Worm (Caenorhabditis elegans) whole organism, midembryonic: ENCODE measurements around the gene zipt-2.1.
A peak's percentile ranks its signal among the peaks of the same experiment; 100 is the strongest.

Source experiments
- T22C8.4 ChIP-seq: fragments of 200-800 bp; sonication (Bioruptor generic); IDR thresholded peaks from 2 replicates; pipeline ENCODE4 v1.3.6; 2022; ENCODE audit warnings: missing genetic modification characterization, missing compliant biosample characterization
- cog-1 ChIP-seq: sonication (generic microtip); optimal IDR thresholded peaks from 2 replicates; lab custom pipeline; 2016; ENCODE audit warnings: missing genetic modification characterization, missing compliant biosample characterization
- flt-1 ChIP-seq: fragments of 200-800 bp; sonication (Bioruptor generic); IDR thresholded peaks from 2 replicates; pipeline ENCODE4 v1.3.6; 2022; ENCODE audit warnings: missing genetic modification characterization, missing compliant biosample characterization
- klf-2 ChIP-seq: fragments of 200-800 bp; sonication (Bioruptor generic); conservative IDR thresholded peaks from 2 replicates; pipeline ENCODE4 v1.3.6; 2022; ENCODE audit warnings: missing genetic modification reagents, missing genetic modification characterization, missing compliant biosample characterization
- med-1 ChIP-seq: sonication (generic microtip); optimal IDR thresholded peaks from 2 replicates; lab custom pipeline; 2017; ENCODE audit warnings: missing genetic modification characterization, mild to moderate bottlenecking, missing compliant biosample characterization, antibody characterized with exemption, missing genetic modification reagents; ENCODE audit not compliant: insufficient read depth
- ref-1 ChIP-seq: fragments of 200-800 bp; sonication (Bioruptor generic); conservative IDR thresholded peaks from 2 replicates; pipeline ENCODE4 v1.3.6; 2022; ENCODE audit warnings: missing genetic modification reagents, missing genetic modification characterization, missing compliant biosample characterization
- tab-1 ChIP-seq: fragments of 200-800 bp; sonication (Bioruptor generic); IDR thresholded peaks from 2 replicates; pipeline ENCODE4 v1.3.6; 2022; ENCODE audit warnings: missing genetic modification characterization, missing compliant biosample characterization
- ztf-23 ChIP-seq: fragments of 200-800 bp; sonication (Bioruptor generic); IDR thresholded peaks from 2 replicates; pipeline ENCODE4 v1.3.6; 2022; ENCODE audit warnings: missing genetic modification reagents, missing genetic modification characterization, missing compliant biosample characterization
- ztf-29 ChIP-seq: fragments of 200-800 bp; sonication (Bioruptor generic); IDR thresholded peaks from 2 replicates; pipeline ENCODE4 v1.3.6; 2022; ENCODE audit warnings: missing genetic modification reagents, missing genetic modification characterization, missing compliant biosample characterization

The zipt-2.1 gene

DNA sequence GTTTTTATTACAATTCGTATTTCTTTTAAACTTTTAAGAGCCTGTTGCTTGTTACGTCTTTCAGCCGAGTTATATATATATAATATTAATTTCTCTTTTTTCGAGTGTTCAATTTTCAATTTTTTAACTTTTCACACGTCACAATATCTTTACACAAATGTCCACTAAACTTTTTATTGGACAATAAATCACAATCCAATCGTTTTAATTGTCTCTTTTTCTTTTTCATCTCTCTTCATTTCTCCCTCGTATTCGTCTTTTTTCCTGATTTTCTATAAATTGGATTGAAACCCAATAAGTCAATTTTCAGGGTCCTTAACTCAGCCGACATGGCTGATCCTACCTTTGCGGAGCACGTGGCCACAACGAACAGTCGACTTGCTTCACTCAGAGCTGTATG is 12.6 kb downstream of the zipt-2.1 start, which contains the start of gene miz-1:
TSS of gene miz-1 (plus strand) at position 301 of the 400 bp plus-strand sequence.
- TF ChIP-seq ztf-29 (no peak), med-1 (GFP tag; lab: Kevin White, UChicago) (no peak), klf-2 (no peak), flt-1 (GFP tag; lab: Robert Waterston, UW) (no peak)

DNA sequence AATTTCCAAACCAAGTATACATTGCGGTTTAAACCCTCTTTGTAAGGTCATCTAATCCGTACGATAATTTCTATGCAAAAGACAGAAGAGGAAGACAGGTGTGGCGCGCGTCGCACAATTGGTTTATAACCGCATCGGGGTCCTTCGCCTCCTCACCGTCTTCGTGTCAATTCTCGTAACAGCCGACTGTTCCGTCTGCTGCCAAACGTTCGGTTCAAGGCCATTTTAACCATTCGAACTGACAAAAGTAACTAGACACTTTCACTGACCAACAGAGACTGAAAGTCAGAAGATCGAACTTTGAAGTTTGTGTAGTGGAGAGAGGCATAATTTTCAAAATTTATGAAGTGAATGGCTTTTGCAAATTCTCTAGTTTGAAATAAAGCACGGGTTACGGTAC is 16.5 kb downstream of the zipt-2.1 start:
- TF ChIP-seq tab-1 (GFP tag; lab: Robert Waterston, UW): no peak
- TF ChIP-seq ref-1 (GFP tag; lab: Robert Waterston, UW): no peak
- no peak for TF ChIP-seq klf-2

DNA sequence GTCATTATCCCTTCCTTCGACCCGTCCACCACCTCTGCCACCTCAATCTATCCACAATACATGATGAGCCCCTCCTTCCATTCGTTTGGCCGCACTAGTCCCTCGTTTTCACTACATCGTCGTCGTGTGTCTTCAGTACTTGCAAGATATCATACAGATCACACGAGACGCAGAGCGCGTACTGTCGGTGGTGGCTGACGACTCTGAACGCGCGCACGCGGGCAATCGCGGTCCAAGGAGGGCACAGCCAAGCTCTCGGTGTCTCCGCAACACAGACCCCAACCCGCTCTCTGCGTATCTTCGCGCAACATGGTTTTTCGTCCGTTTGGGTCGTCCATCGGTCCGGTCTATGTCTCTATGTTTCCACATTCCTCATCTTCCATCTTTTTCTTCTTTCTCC is 17.6 kb downstream of the zipt-2.1 start:
- TF ChIP-seq klf-2 (no peak), flt-1 (GFP tag; lab: Robert Waterston, UW) (peak; percentile 54; the same call in 1 of the 2 replicates), cog-1 (tag; lab: Kevin White, UChicago) (peak; percentile 58), ztf-23 (GFP tag; lab: Robert Waterston, UW) (0 out of 2 replicates have a peak, but pooled peaks have one; percentile 33), ztf-29 (no peak; the same call in 1 of the 2 replicates), med-1 (GFP tag; lab: Kevin White, UChicago) (no peak), tab-1 (GFP tag; lab: Robert Waterston, UW) (peak; percentile 74), T22C8.4 (GFP tag; lab: Robert Waterston, UW) (no peak), ref-1 (GFP tag; lab: Robert Waterston, UW) (no peak)

DNA sequence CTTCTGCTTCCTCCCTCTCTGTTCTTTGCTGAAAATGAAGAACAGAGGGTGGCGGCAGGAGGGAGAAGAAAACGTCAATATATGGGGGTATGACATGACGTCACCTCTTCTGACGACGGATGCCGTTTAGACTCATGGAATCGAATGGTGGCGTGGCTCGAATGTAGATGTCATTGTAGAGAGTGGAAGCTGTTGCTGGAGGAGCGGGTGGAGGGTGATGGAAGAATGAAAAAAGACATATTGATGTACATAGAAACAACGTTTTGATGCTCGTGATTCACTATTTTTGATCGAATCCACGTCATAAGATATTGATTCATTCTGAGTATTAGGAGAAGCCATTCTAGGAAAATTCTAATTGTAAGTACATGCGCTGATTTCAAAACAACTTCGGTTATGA is 19.6 kb downstream of the zipt-2.1 start:
- no peak for TF ChIP-seq cog-1 (tag; lab: Kevin White, UChicago)
- 0 out of 2 replicates have a peak, but pooled peaks have one; percentile 15 for TF ChIP-seq klf-2

DNA sequence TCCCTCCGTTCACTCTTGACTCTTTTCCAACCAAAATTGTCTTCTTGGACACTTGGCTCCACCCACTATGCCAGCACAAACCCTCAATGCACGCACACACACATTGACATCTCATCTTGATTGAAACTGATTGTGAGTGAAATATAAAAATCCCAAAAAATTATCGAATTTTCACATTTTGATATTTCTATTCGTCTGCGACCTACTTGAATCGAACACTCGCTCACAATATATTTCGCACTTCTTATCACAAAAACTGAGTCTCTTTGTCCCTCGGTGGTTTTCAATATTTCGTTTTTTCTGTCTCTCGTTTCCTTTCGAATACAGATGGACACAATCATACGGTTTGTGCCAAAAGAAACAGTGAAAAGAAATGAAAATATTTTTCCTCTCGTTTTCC is 20.7 kb downstream of the zipt-2.1 start:
- TF ChIP-seq ref-1 (GFP tag; lab: Robert Waterston, UW): no peak
- no peak for TF ChIP-seq tab-1 (GFP tag; lab: Robert Waterston, UW)
- no peak for TF ChIP-seq T22C8.4 (GFP tag; lab: Robert Waterston, UW)
- TF ChIP-seq cog-1 (tag; lab: Kevin White, UChicago): no peak
- no peak for TF ChIP-seq flt-1 (GFP tag; lab: Robert Waterston, UW)
- no peak for TF ChIP-seq ztf-23 (GFP tag; lab: Robert Waterston, UW)
- TF ChIP-seq klf-2: no peak
- TF ChIP-seq med-1 (GFP tag; lab: Kevin White, UChicago): no peak
- no peak for TF ChIP-seq ztf-29

DNA sequence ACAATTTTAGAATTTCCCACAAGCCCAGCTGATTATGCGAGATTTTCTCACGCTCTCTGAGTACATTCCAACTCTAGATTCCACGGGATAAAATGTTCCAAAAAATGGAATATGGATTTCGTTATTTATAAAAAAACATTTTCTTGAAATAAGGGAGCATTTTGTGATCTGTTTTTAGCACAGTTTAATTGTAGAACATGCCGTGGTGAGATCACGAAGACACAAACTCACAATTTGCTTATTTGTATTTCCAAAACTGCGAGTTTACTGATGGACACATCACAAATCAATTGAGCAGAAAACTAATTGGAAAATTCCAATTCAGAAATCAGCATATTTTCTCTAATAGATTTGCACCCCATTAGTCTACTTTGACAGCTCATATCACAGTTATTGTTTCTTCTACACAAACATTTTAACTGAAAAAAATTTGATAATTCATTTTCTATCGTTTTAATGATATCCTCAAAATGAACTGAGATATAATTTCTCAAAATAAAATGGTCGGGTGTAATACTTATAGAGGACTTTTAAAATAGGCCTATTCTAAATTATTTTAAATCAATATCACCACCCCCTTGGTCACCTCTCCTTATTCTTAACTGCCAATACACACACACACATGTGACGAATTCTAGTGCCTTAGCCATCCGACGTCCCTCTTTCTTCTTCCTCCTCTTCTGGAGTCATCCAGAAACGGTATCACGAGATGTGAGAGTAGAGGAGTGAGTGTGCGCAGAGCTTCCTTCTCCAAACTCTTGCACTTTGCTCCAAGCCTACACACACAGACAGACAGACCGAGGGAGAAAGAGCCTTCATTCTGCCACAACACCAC is 21.6 kb downstream of the zipt-2.1 start:
- TF ChIP-seq flt-1 (GFP tag; lab: Robert Waterston, UW) (no peak), cog-1 (tag; lab: Kevin White, UChicago) (no peak), med-1 (GFP tag; lab: Kevin White, UChicago) (no peak), tab-1 (GFP tag; lab: Robert Waterston, UW) (no peak), T22C8.4 (GFP tag; lab: Robert Waterston, UW) (no peak), ztf-29 (no peak), ztf-23 (GFP tag; lab: Robert Waterston, UW) (no peak), ref-1 (GFP tag; lab: Robert Waterston, UW) (no peak), klf-2 (no peak)

DNA sequence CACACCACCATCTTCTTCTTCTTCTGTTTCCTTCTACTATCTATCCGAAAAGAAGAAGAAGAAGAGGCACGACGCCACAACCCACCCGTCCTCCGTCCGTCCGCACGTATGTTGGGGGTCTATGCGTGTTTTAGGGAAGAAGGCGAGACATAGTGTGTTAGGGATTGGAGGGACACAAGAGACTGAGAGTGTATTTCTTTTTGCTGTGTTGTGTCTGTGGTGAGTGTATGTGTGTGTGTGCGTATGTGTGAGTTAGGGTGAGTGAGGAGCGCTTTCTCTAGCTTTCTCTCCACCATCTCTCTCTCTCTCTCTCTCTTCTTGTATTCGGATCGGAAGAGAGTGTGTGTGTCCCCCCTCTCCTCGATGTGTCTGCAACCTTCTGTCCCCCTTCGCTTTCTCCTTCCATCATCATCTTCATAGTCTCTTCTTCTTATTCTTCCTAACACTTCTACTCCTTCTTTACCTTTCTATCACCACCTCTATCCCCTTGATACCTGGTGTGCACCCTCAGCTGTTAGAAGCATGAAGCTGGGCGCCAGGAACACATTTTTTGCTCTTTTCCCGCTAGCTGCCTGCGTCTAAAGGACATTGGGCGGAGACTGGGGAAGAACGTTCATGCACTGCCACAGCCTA is 22.3 kb downstream of the zipt-2.1 start:
- TF ChIP-seq med-1 (GFP tag; lab: Kevin White, UChicago) (no peak), ref-1 (GFP tag; lab: Robert Waterston, UW) (0 out of 2 replicates have a peak, but pooled peaks have one; percentile 23), T22C8.4 (GFP tag; lab: Robert Waterston, UW) (no peak), klf-2 (peak; percentile 54; the same call in 1 of the 2 replicates), cog-1 (tag; lab: Kevin White, UChicago) (peak; percentile 91), tab-1 (GFP tag; lab: Robert Waterston, UW) (no peak), ztf-29 (peak; percentile 65), flt-1 (GFP tag; lab: Robert Waterston, UW) (peak; percentile 68; the same call in 1 of the 2 replicates), ztf-23 (GFP tag; lab: Robert Waterston, UW) (no peak)

DNA sequence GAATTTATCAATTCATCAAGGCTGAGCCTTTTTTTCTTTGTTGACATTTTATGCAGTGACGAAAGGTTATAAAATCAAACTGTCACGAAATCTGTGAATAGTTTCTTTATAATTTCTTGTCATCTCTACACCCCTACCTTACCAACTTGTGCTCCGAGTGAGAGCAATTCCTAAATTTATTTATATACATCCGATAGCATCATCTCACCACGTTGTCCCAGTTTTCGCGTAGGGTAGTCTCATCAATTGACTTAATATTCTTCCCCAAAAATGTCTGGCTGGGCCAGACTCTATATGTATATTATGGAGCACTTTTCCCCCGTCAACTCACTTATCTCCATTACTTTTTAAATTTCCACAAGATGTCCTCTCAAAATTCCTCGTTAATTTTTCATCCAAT is 25.9 kb downstream of the zipt-2.1 start:
- no peak for TF ChIP-seq med-1 (GFP tag; lab: Kevin White, UChicago)
- TF ChIP-seq ztf-23 (GFP tag; lab: Robert Waterston, UW): 0 out of 2 replicates have a peak, but pooled peaks have one; percentile 18
- no peak for TF ChIP-seq T22C8.4 (GFP tag; lab: Robert Waterston, UW)
- TF ChIP-seq cog-1 (tag; lab: Kevin White, UChicago): no peak
- no peak for TF ChIP-seq tab-1 (GFP tag; lab: Robert Waterston, UW)

DNA sequence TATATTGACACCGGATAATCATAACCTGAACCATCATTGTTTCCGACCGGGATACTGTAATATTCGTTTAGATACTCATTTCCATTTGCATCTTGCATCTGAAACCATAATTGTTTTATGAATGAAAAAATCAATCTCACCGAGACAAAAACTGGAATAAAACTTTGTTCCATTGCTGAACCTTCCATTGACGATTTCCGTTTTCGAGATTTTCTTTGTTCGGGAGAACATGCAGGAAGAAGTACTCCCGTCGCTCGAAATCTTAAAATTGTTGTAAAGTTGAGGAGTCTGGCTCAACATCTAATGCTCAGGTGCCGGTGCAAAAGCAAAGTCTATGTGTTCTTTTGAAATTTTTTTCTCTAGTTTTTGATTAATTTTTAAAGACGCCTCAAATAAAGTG is 26.6 kb downstream of the zipt-2.1 start:
- TF ChIP-seq ztf-29: no peak
- TF ChIP-seq cog-1 (tag; lab: Kevin White, UChicago): no peak

DNA sequence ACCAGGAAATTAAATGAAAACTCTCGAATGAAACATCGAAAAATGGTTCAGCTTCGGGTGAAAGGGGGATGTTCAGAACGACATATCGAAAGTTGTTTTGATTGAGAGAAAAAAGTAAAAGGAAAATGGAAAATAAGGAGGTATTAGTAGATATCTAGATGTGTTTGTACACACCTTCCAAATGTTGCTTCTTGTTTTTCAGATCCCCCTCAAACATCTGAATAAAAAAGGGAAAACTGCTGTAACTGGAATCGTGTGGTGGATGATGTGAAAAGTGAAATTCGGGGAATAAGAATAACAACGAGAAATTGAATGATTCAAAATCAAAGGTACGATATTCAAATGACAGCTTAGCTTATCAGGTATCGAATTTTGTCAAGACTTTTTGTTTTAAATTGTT is 28.6 kb downstream of the zipt-2.1 start, which contains the start of gene npax-3:
TSS of gene npax-3 (minus strand) at position 101 of the 400 bp plus-strand sequence.
- TF ChIP-seq cog-1 (tag; lab: Kevin White, UChicago) (no peak), ref-1 (GFP tag; lab: Robert Waterston, UW) (no peak), med-1 (GFP tag; lab: Kevin White, UChicago) (no peak)
